Worm (Caenorhabditis elegans): ENCODE measurements around the gene sre-48.

ce11 chrII:13958359-13958758 is 21.3 kb downstream of the sre-48 start:
- TF ChIP-seq ama-1 (optimal IDR thresholded peaks at IDR 0.05) (no peak), lin-13 (GFP tag; optimal IDR thresholded peaks at IDR 0.05) (no peak), dpl-1 (GFP tag; optimal IDR thresholded peaks at IDR 0.05) (peak in 1 of 3 experiments; percentile 38), lin-15B (tag; optimal IDR thresholded peaks at IDR 0.05) (no peak), skn-1 (tag; optimal IDR thresholded peaks at IDR 0.05) (no peak), aly-2 (tag; optimal IDR thresholded peaks at IDR 0.05) (no peak), fkh-10 (GFP tag; optimal IDR thresholded peaks at IDR 0.05) (no peak), nhr-12 (tag; optimal IDR thresholded peaks at IDR 0.05) (no peak), tbx-2 (tag; optimal IDR thresholded peaks at IDR 0.05) (no peak), dsc-1 (tag; optimal IDR thresholded peaks at IDR 0.05) (no peak), mdl-1 (tag; optimal IDR thresholded peaks at IDR 0.05) (no peak), C16A3.4 (tag; optimal IDR thresholded peaks at IDR 0.05) (no peak), lsy-2 (tag; optimal IDR thresholded peaks at IDR 0.05) (peak; percentile 5 to 22), ztf-11 (tag; optimal IDR thresholded peaks at IDR 0.05) (no peak)

All from whole organism, L1 larva.